Worm (Caenorhabditis elegans): ENCODE data around the gene grl-29.

- TF ChIP-seq unc-86 (tag; optimal IDR thresholded peaks at IDR 0.05) (no peak), mep-1 (tag; optimal IDR thresholded peaks at IDR 0.05) (no peak), pqm-1 (tag; optimal IDR thresholded peaks at IDR 0.05) (no peak), ama-1 (optimal IDR thresholded peaks at IDR 0.05) (no peak), snpc-4 (tag; optimal IDR thresholded peaks at IDR 0.05) (no peak), unc-62 (GFP tag; optimal IDR thresholded peaks at IDR 0.05) (no peak), nhr-47 (tag; optimal IDR thresholded peaks at IDR 0.05) (no peak)
Observed at ce11 chrV:3583622-3584021, 28.6 kb upstream of the grl-29 start.
